Worm (Caenorhabditis elegans) whole organism, L1 larva: ENCODE data around the gene H25P19.1.

Experiments used
- C04F5.9 ChIP-seq: sonication (generic microtip); optimal IDR thresholded peaks from 2 replicates; lab custom pipeline; 2016; ENCODE audit warnings: missing genetic modification characterization, missing compliant biosample characterization
- C16A3.4 ChIP-seq: fragments of 150-350 bp; optimal IDR thresholded peaks from 2 replicates; lab custom pipeline; 2014; ENCODE audit warnings: missing biosample characterization, missing genetic modification characterization
- F16B12.6 ChIP-seq: fragments of 150-350 bp; optimal IDR thresholded peaks from 2 replicates; lab custom pipeline; 2014; ENCODE audit warnings: missing biosample characterization, missing genetic modification characterization
- aly-2 ChIP-seq: fragments of 150-350 bp; optimal IDR thresholded peaks from 2 replicates; lab custom pipeline; 2014; ENCODE audit warnings: missing biosample characterization, missing genetic modification characterization
- ama-1 ChIP-seq: fragments of 150-350 bp; optimal IDR thresholded peaks from 2 replicates; lab custom pipeline; 2014
- dpl-1 ChIP-seq, 3 experiments: fragments of 150-350 bp in 2 of 3; sonication (generic microtip) in 1 of 3; optimal IDR thresholded peaks; 2 replicates each; lab custom pipeline; 2014 to 2017; ENCODE audit warnings: missing biosample characterization in 3 of 3, missing genetic modification characterization in 3 of 3, missing genetic modification reagents in 3 of 3
- efl-1 ChIP-seq, 4 experiments: fragments of 150-350 bp; optimal IDR thresholded peaks in 3 of 4; peaks in 1 of 4; 1 replicate in 1 of 4; 2 replicates in 3 of 4; lab custom pipeline; 2014; ENCODE audit warnings: missing biosample characterization in 2 of 4, missing genetic modification characterization in 2 of 4, missing genetic modification reagents in 2 of 4
- elt-2 ChIP-seq: sonication (generic microtip); optimal IDR thresholded peaks from 2 replicates; lab custom pipeline; 2016; ENCODE audit warnings: missing genetic modification characterization, mild to moderate bottlenecking, inconsistent platforms, missing compliant biosample characterization, missing genetic modification reagents
- elt-3 ChIP-seq, 6 experiments: fragments of 150-350 bp in 1 of 6; sonication (generic microtip); optimal IDR thresholded peaks; 2 replicates each; lab custom pipeline; 2017 to 2018; ENCODE audit warnings: missing biosample characterization in 6 of 6, missing genetic modification characterization in 6 of 6, inconsistent platforms in 1 of 6
- ets-5 ChIP-seq: fragments of 200-800 bp; sonication (Bioruptor generic); IDR thresholded peaks from 2 replicates; pipeline ENCODE4 v1.3.6; 2022; ENCODE audit warnings: missing genetic modification characterization, missing compliant biosample characterization
- fkh-10 ChIP-seq: sonication (generic microtip); optimal IDR thresholded peaks from 2 replicates; lab custom pipeline; 2017; ENCODE audit warnings: missing biosample characterization, missing genetic modification reagents, missing genetic modification characterization
- fos-1 ChIP-seq: fragments of 150-350 bp; optimal IDR thresholded peaks from 2 replicates; lab custom pipeline; 2014; ENCODE audit warnings: missing biosample characterization, missing genetic modification characterization
- hlh-17 ChIP-seq: fragments of 200-800 bp; sonication (Bioruptor generic); optimal IDR thresholded peaks from 2 replicates; lab custom pipeline; 2018; ENCODE audit warnings: missing genetic modification characterization, mild to moderate bottlenecking, missing compliant biosample characterization, moderate library complexity, borderline replicate concordance
- isw-1 ChIP-seq: fragments of 200-800 bp; sonication (Bioruptor generic); IDR thresholded peaks from 2 replicates; pipeline ENCODE4 v1.3.6; 2022; ENCODE audit warnings: missing genetic modification characterization, missing compliant biosample characterization
- lin-35 ChIP-seq, 2 experiments: fragments of 150-350 bp; optimal IDR thresholded peaks; 2 replicates each; lab custom pipeline; 2014; ENCODE audit warnings: missing biosample characterization in 2 of 2, missing genetic modification characterization in 2 of 2, missing genetic modification reagents in 2 of 2
- lir-3 ChIP-seq: sonication (generic microtip); optimal IDR thresholded peaks from 2 replicates; lab custom pipeline; 2016; ENCODE audit warnings: mild to moderate bottlenecking, missing genetic modification characterization, moderate library complexity, missing compliant biosample characterization; ENCODE audit not compliant: poor library complexity
- lsy-2 ChIP-seq, 2 experiments: fragments of 150-350 bp; optimal IDR thresholded peaks; 2 replicates each; lab custom pipeline; 2014; ENCODE audit warnings: missing biosample characterization in 2 of 2, missing genetic modification characterization in 2 of 2
- nhr-20 ChIP-seq: sonication (generic microtip); optimal IDR thresholded peaks from 2 replicates; lab custom pipeline; 2016; ENCODE audit warnings: mild to moderate bottlenecking, missing genetic modification characterization, missing compliant biosample characterization
- nhr-47 ChIP-seq: sonication (generic microtip); optimal IDR thresholded peaks from 2 replicates; lab custom pipeline; 2016; ENCODE audit warnings: mild to moderate bottlenecking, missing genetic modification characterization, moderate library complexity, missing compliant biosample characterization
- nhr-77 ChIP-seq: fragments of 150-350 bp; optimal IDR thresholded peaks from 2 replicates; lab custom pipeline; 2014; ENCODE audit warnings: missing biosample characterization, missing genetic modification characterization
- nhr-84 ChIP-seq: sonication (generic microtip); optimal IDR thresholded peaks from 2 replicates; lab custom pipeline; 2017; ENCODE audit warnings: missing biosample characterization, missing genetic modification characterization
- nhr-85 ChIP-seq: sonication (generic microtip); peaks from one replicate; lab custom pipeline; 2016; ENCODE audit warnings: missing genetic modification characterization, inconsistent platforms, missing compliant biosample characterization
- skn-1 ChIP-seq: fragments of 150-350 bp; optimal IDR thresholded peaks from 2 replicates; lab custom pipeline; 2014; ENCODE audit warnings: missing biosample characterization, missing genetic modification characterization
- snpc-4 ChIP-seq: fragments of 150-350 bp; optimal IDR thresholded peaks from 2 replicates; lab custom pipeline; 2014; ENCODE audit warnings: missing biosample characterization, missing genetic modification characterization
- snu-23 ChIP-seq: sonication (generic microtip); optimal IDR thresholded peaks from 2 replicates; lab custom pipeline; 2016; ENCODE audit warnings: missing genetic modification characterization, missing compliant biosample characterization
- sox-4 ChIP-seq: sonication (generic microtip); optimal IDR thresholded peaks from 2 replicates; lab custom pipeline; 2016; ENCODE audit warnings: missing genetic modification characterization, missing compliant biosample characterization
- sup-37 ChIP-seq: fragments of 200-800 bp; sonication (Bioruptor generic); optimal IDR thresholded peaks from 2 replicates; lab custom pipeline; 2018; ENCODE audit warnings: mild to moderate bottlenecking, missing genetic modification characterization, missing compliant biosample characterization
- swsn-7 ChIP-seq: sonication (generic microtip); optimal IDR thresholded peaks from 2 replicates; lab custom pipeline; 2016; ENCODE audit warnings: missing genetic modification characterization, missing compliant biosample characterization
- tlp-1 ChIP-seq: fragments of 150-350 bp; optimal IDR thresholded peaks from 2 replicates; lab custom pipeline; 2014; ENCODE audit warnings: missing biosample characterization, missing genetic modification characterization
- xbp-1 ChIP-seq: sonication (generic microtip); optimal IDR thresholded peaks from 2 replicates; lab custom pipeline; 2016; ENCODE audit warnings: missing genetic modification characterization, missing compliant biosample characterization
- ztf-11 ChIP-seq, 2 experiments: sonication (generic microtip); optimal IDR thresholded peaks; 2 replicates each; lab custom pipeline; 2016 to 2017; ENCODE audit warnings: missing genetic modification characterization in 2 of 2, missing biosample characterization in 1 of 2, missing compliant biosample characterization in 1 of 2

Gene H25P19.1

DNA sequence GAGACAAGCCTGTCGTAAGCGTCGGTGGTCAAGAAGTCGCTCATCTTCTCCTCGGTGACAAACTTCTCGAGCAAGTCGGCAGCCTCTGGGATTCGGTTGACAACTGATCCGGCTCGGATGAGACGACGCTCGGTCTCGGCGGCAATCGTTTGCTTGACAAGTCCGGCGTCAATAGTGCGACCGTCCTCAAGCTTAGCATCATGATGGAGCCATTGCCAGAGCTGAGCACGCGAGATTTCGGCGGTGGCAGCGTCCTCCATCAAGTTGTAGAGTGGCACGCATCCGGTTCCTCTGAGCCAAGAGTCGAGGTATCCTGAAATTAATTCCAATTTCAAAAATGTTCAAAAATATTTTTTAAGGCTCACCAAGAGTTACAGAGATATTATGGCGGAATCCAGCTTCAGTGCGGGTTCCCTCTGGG lies 37.0 kb downstream of the H25P19.1 start (continued):
- TF ChIP-seq hlh-17 (GFP tag; lab: Kevin White, UChicago) (no peak), nhr-84 (tag; lab: Kevin White, UChicago) (no peak), C04F5.9 (tag; lab: Kevin White, UChicago) (no peak), lsy-2 (tag; optimal IDR thresholded peaks at IDR 0.05; lab: Kevin White, UChicago) (no peak), xbp-1 (no peak), fkh-10 (no peak), skn-1 (tag; lab: Kevin White, UChicago) (no peak), nhr-77 (tag; lab: Kevin White, UChicago) (no peak), sup-37 (GFP tag; lab: Kevin White, UChicago) (no peak), ets-5 (GFP tag; lab: Robert Waterston, UW) (no peak), snpc-4 (no peak), sox-4 (tag; lab: Kevin White, UChicago) (no peak), nhr-47 (tag; lab: Kevin White, UChicago) (no peak), F16B12.6 (tag; lab: Kevin White, UChicago) (no peak), isw-1 (GFP tag; lab: Robert Waterston, UW) (no peak), elt-2 (peak; percentile 8), tlp-1 (tag; lab: Kevin White, UChicago) (no peak)

DNA sequence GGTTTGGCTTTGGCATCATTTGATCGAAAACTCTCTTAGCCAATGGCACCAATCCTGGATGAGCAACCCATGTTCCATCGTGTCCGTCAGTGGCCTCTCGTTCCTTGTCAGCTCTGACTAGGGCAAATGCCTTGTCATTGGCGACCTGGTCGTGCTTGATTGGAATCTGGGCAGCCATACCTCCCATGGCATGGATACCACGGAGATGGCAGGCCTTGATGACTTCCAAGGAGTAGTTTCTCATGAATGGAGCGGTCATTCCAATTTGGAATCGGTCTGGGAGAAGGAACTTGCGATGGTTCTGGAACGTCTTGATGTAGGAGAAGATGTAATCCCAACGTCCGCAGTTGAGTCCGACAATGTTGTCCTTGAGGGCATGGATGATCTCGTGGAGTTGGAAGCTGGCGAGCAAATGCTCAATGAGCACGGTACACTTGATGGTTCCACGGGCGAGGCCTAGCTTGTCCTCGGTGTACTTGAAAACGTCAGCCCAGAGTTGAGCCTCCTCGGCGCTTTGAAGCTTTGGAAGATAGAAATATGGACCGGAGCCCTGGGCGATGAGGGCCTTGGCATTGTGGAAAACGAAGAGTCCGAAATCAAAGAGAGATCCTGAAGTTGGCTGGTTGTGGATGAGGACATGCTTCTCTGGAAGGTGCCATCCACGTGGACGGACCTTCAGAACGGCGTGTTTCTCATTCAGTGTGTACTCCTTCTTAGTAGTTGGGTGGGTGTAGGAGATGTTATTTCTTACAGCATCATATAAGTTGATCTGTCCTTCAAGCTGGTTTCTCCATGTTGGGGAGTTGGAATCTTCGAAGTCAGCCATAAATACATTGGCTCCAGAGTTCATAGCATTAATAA lies 37.7 kb downstream of the H25P19.1 start:
- TF ChIP-seq nhr-85 (tag; lab: Kevin White, UChicago) (peak; percentile 49), sup-37 (GFP tag; lab: Kevin White, UChicago) (peak; percentile 5), nhr-84 (tag; lab: Kevin White, UChicago) (no peak), nhr-20 (tag; lab: Kevin White, UChicago) (no peak), aly-2 (peak; percentile 34), ama-1 (lab: Kevin White, UChicago) (peak; percentile 92), C16A3.4 (tag; lab: Kevin White, UChicago) (peak; percentile 32), hlh-17 (GFP tag; lab: Kevin White, UChicago) (no peak), snu-23 (peak; percentile 27), C04F5.9 (tag; lab: Kevin White, UChicago) (peak; percentile 31), fos-1 (tag; lab: Kevin White, UChicago) (no peak), efl-1 (optimal IDR thresholded peaks at IDR 0.05; lab: Kevin White, UChicago) (no peak), efl-1 (GFP tag; optimal IDR thresholded peaks at IDR 0.05 in 1 of 2; lab: Kevin White, UChicago) (peak in 1 of 2 experiments; percentile 84), ztf-11 (tag; optimal IDR thresholded peaks at IDR 0.05; lab: Kevin White, UChicago) (no peak)

DNA sequence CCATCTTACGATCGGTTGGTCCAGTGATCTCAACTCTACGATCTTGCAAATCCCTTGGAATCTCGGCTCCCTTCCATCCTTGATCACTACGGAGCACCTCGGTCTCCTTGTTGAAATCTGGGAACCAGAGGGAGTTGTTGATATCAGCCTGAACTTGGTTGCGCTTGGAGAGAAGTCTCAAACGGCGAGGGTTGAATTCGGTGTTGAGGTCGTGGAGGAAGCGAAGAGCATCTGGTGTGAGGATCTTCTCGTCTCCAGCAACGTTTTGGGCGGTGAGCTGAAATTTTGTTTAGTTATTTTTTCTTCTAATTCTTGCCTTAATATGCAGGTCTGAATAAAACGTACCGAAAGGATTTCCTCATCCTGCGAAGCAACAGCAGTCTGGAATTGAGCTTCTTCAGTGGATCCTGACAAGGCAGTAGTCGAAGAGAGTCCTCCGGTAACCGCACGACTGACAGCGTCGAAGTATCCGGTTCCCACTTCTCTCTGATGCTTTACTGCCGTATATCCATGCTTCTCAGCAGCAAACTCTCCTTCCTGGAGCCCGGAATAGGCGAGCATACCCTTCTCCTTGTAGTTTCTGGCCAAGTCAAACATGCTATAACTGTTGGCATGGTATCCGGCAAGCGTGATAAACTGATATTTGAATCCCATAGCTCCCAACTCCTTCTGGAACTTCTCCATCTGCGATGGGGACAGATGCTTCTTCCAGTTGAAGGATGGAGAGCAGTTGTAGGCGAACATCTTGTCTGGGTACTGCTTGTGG lies 38.5 kb downstream of the H25P19.1 start:
- TF ChIP-seq ama-1 (lab: Kevin White, UChicago) = peak; percentile 66
- peak; percentile 7 for TF ChIP-seq lir-3 (tag; lab: Kevin White, UChicago)
- no peak for TF ChIP-seq swsn-7 (tag; lab: Kevin White, UChicago)
- no peak for TF ChIP-seq efl-1 (optimal IDR thresholded peaks at IDR 0.05; lab: Kevin White, UChicago)
- TF ChIP-seq efl-1 (GFP tag; optimal IDR thresholded peaks at IDR 0.05 in 1 of 2; lab: Kevin White, UChicago) = peak in 1 of 2 experiments; percentile 82
- no peak for TF ChIP-seq dpl-1 (GFP tag; optimal IDR thresholded peaks at IDR 0.05; lab: Kevin White, UChicago)
- TF ChIP-seq elt-3 (tag; optimal IDR thresholded peaks at IDR 0.05; lab: Kevin White, UChicago) = peak in 1 of 6 experiments; percentile 38
- peak in 1 of 2 experiments; percentile 58 for TF ChIP-seq lin-35 (GFP tag; optimal IDR thresholded peaks at IDR 0.05; lab: Kevin White, UChicago)
- TF ChIP-seq aly-2 = peak; percentile 1
